Worm (Caenorhabditis elegans) whole organism, L2 larva: ENCODE data around the gene ncs-3.

Source experiments
- F13H6.1 ChIP-seq: sonication (generic microtip); optimal IDR thresholded peaks from 2 replicates; lab custom pipeline; 2016; ENCODE audit warnings: missing genetic modification characterization, missing compliant biosample characterization
- blmp-1 ChIP-seq: sonication (generic microtip); optimal IDR thresholded peaks from 2 replicates; lab custom pipeline; 2017; ENCODE audit warnings: missing genetic modification characterization, mild to moderate bottlenecking, missing compliant biosample characterization, antibody characterized with exemption, moderate library complexity; ENCODE audit not compliant: insufficient read depth
- lsy-2 ChIP-seq, 2 experiments: fragments of 150-350 bp in 1 of 2; sonication (generic microtip) in 1 of 2; optimal IDR thresholded peaks; 2 replicates each; lab custom pipeline; 2014 to 2017; ENCODE audit warnings: missing biosample characterization in 2 of 2, missing genetic modification characterization in 2 of 2
- nhr-237 ChIP-seq: fragments of 150-350 bp; optimal IDR thresholded peaks from 2 replicates; lab custom pipeline; 2014; ENCODE audit warnings: missing biosample characterization, missing genetic modification characterization
- nhr-6 ChIP-seq: fragments of 150-350 bp; optimal IDR thresholded peaks from 2 replicates; lab custom pipeline; 2014; ENCODE audit warnings: missing biosample characterization, missing genetic modification characterization
- skn-1 ChIP-seq: sonication (generic microtip); optimal IDR thresholded peaks from 2 replicates; lab custom pipeline; 2017; ENCODE audit warnings: missing biosample characterization, missing genetic modification characterization

DNA sequence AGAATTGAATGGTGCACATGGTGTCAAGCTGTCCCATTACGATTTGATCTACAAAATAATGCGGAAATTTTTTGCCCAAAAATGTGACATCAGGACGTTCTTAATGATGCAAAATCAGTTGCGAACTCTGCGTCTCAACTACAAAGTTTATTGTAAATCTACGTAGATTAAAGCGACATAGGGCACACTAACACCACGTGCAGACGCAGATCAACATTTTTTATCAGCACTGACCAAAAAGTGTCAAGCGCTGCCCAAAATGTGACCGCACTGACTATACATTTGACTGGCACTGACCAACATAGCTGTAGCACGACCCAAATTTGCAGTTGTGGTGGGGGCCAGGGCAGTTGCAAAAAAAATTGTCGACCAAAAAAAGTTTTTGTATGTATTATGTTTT lies 44.4 kb upstream of the ncs-3 start:
- TF ChIP-seq lsy-2 (tag; optimal IDR thresholded peaks at IDR 0.05; lab: Kevin White, UChicago) (no peak), blmp-1 (tag; lab: Kevin White, UChicago) (no peak), F13H6.1 (tag; lab: Kevin White, UChicago) (no peak), nhr-6 (tag; lab: Kevin White, UChicago) (no peak), nhr-237 (tag; lab: Kevin White, UChicago) (no peak), skn-1 (tag; lab: Kevin White, UChicago) (no peak)
